Worm (Caenorhabditis elegans) whole organism, L2 larva: ENCODE measurements around the gene sru-6.

ENCODE experiments used
- C34F6.9 ChIP-seq: fragments of 150-350 bp; optimal IDR thresholded peaks from 2 replicates; lab custom pipeline; 2014; ENCODE audit warnings: missing biosample characterization, missing genetic modification characterization
- F13H6.1 ChIP-seq: sonication (generic microtip); optimal IDR thresholded peaks from 2 replicates; lab custom pipeline; 2016; ENCODE audit warnings: missing genetic modification characterization, missing compliant biosample characterization
- ZK546.5 ChIP-seq: sonication (generic microtip); optimal IDR thresholded peaks from 2 replicates; lab custom pipeline; 2017; ENCODE audit warnings: missing biosample characterization, missing genetic modification characterization
- alr-1 ChIP-seq: fragments of 150-350 bp; optimal IDR thresholded peaks from 2 replicates; lab custom pipeline; 2014; ENCODE audit warnings: missing biosample characterization, missing genetic modification characterization
- ama-1 ChIP-seq: fragments of 150-350 bp; optimal IDR thresholded peaks from 2 replicates; lab custom pipeline; 2018; ENCODE audit warnings: inconsistent platforms
- dmd-4 ChIP-seq: sonication (generic microtip); optimal IDR thresholded peaks from 2 replicates; lab custom pipeline; 2017; ENCODE audit warnings: missing biosample characterization, missing genetic modification characterization
- elt-1 ChIP-seq: fragments of 150-350 bp; optimal IDR thresholded peaks from 2 replicates; lab custom pipeline; 2014; ENCODE audit warnings: missing biosample characterization, missing genetic modification characterization
- fos-1 ChIP-seq: fragments of 150-350 bp; optimal IDR thresholded peaks from 2 replicates; lab custom pipeline; 2014; ENCODE audit warnings: missing biosample characterization, missing genetic modification characterization
- lsy-2 ChIP-seq, 2 experiments: fragments of 150-350 bp in 1 of 2; sonication (generic microtip) in 1 of 2; optimal IDR thresholded peaks; 2 replicates each; lab custom pipeline; 2014 to 2017; ENCODE audit warnings: missing biosample characterization in 2 of 2, missing genetic modification characterization in 2 of 2
- nhr-11 ChIP-seq: fragments of 150-350 bp; optimal IDR thresholded peaks from 2 replicates; lab custom pipeline; 2014; ENCODE audit warnings: missing biosample characterization, missing genetic modification characterization
- nhr-129 ChIP-seq: fragments of 150-350 bp; optimal IDR thresholded peaks from 2 replicates; lab custom pipeline; 2014; ENCODE audit warnings: missing biosample characterization, missing genetic modification characterization
- nhr-21 ChIP-seq: fragments of 150-350 bp; optimal IDR thresholded peaks from 2 replicates; lab custom pipeline; 2014; ENCODE audit warnings: missing biosample characterization, missing genetic modification characterization
- nhr-237 ChIP-seq: fragments of 150-350 bp; optimal IDR thresholded peaks from 2 replicates; lab custom pipeline; 2014; ENCODE audit warnings: missing biosample characterization, missing genetic modification characterization
- nhr-25 ChIP-seq: fragments of 150-350 bp; sonication (generic microtip); optimal IDR thresholded peaks from 3 replicates; lab custom pipeline; 2014; ENCODE audit warnings: missing biosample characterization, missing genetic modification characterization
- nhr-6 ChIP-seq: fragments of 150-350 bp; optimal IDR thresholded peaks from 2 replicates; lab custom pipeline; 2014; ENCODE audit warnings: missing biosample characterization, missing genetic modification characterization
- nhr-77 ChIP-seq: fragments of 150-350 bp; optimal IDR thresholded peaks from 2 replicates; lab custom pipeline; 2014; ENCODE audit warnings: missing biosample characterization, missing genetic modification characterization
- sem-4 ChIP-seq: fragments of 150-350 bp; optimal IDR thresholded peaks from 2 replicates; lab custom pipeline; 2014; ENCODE audit warnings: missing biosample characterization, missing genetic modification reagents, missing genetic modification characterization
- sma-9 ChIP-seq, 2 experiments: fragments of 150-350 bp in 1 of 2; sonication (generic microtip) in 1 of 2; optimal IDR thresholded peaks; 2 replicates each; lab custom pipeline; 2014 to 2016; ENCODE audit warnings: missing genetic modification characterization in 2 of 2, mild to moderate bottlenecking in 1 of 2, missing biosample characterization in 1 of 2, missing compliant biosample characterization in 1 of 2, missing genetic modification reagents in 1 of 2, moderate library complexity in 1 of 2
- unc-39 ChIP-seq: fragments of 150-350 bp; optimal IDR thresholded peaks from 2 replicates; lab custom pipeline; 2014; ENCODE audit warnings: missing biosample characterization, missing genetic modification characterization
- unc-55 ChIP-seq: fragments of 150-350 bp; sonication (generic microtip); optimal IDR thresholded peaks from 3 replicates; lab custom pipeline; 2014; ENCODE audit warnings: missing biosample characterization, missing genetic modification reagents, missing genetic modification characterization

The sru-6 gene

DNA sequence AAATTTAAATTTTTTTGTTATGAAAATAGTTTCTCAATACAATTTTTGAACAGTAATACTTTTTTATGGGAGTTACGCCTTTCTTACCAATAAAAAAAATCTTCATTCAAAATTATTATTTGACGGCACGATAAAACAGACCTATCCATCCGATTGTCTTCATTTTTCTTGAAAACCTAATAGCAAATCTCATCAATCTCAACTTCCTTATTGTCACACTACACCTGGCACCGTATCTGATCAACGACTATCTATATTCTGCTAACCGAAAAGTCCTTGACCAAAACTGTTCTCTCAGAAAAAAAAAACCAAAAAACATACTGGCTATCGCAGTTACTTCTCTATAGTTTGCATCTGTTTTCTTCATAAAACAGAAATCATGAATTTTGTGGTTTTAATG lies 45.7 kb downstream of the sru-6 start:
- TF ChIP-seq nhr-25 (tag; lab: Kevin White, UChicago) (no peak), C34F6.9 (no peak), unc-39 (tag; lab: Kevin White, UChicago) (no peak), ZK546.5 (tag; lab: Kevin White, UChicago) (no peak), sma-9 (GFP tag; optimal IDR thresholded peaks at IDR 0.05; lab: Kevin White, UChicago) (peak; percentile 24), sma-9 (tag; optimal IDR thresholded peaks at IDR 0.05; lab: Kevin White, UChicago) (no peak), dmd-4 (tag; lab: Kevin White, UChicago) (no peak)

- TF ChIP-seq fos-1 (tag; lab: Kevin White, UChicago) (peak; percentile 20), nhr-6 (tag; lab: Kevin White, UChicago) (no peak), nhr-11 (tag; lab: Kevin White, UChicago) (no peak), alr-1 (tag; lab: Kevin White, UChicago) (no peak), nhr-237 (tag; lab: Kevin White, UChicago) (no peak), elt-1 (no peak)
These were observed 47.1 kb downstream of the sru-6 start for ce11 chrIV:9537500-9537899.

DNA sequence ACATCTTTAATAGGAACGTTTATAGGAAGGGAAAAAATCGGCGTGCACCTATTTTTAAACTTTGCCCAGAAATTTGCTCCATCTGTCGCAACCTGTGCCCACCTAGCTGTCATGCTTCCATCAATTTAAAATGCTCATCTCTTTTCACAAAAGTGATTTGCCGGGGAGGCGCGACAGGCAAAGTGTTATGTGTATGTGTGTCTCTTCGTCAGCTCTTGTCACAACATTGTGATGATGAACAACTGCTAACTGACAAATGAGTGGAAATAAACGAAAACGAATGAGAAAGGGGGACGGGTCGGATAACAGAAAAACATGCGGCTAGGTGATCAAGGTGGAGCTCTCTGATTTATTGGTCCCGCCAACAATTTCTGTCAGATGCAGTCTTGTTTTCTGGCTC lies 47.8 kb downstream of the sru-6 start:
- TF ChIP-seq ZK546.5 (tag; lab: Kevin White, UChicago), result no peak
- TF ChIP-seq unc-55 (GFP tag; lab: Kevin White, UChicago), result no peak
- TF ChIP-seq alr-1 (tag; lab: Kevin White, UChicago), result no peak
- TF ChIP-seq nhr-129 (tag; lab: Kevin White, UChicago), result peak; percentile 60
- TF ChIP-seq lsy-2 (tag; optimal IDR thresholded peaks at IDR 0.05; lab: Kevin White, UChicago), result peak in 1 of 2 experiments; percentile 19
- peak; percentile 16 for TF ChIP-seq C34F6.9
- peak; percentile 28 for TF ChIP-seq F13H6.1 (tag; lab: Kevin White, UChicago)

ce11 chrIV:9540342-9540856 lies 50.0 kb downstream of the sru-6 start, which contains the start of gene fbl-1:
fbl-1 (plus strand) TSS chrIV:9540806.
- TF ChIP-seq sem-4 (tag; lab: Kevin White, UChicago), result no peak
- TF ChIP-seq nhr-129 (tag; lab: Kevin White, UChicago), result no peak
- no peak for TF ChIP-seq nhr-77 (tag; lab: Kevin White, UChicago)
- TF ChIP-seq fos-1 (tag; lab: Kevin White, UChicago), result peak; percentile 45
- TF ChIP-seq nhr-25 (tag; lab: Kevin White, UChicago), result no peak
- TF ChIP-seq ama-1 (lab: Kevin White, UChicago), result no peak
- TF ChIP-seq nhr-21 (tag; lab: Kevin White, UChicago), result no peak
- TF ChIP-seq, all 48 proteins: peak for 1
